Fruit fly (Drosophila melanogaster): ENCODE measurements around the gene Hcs.

Gene Hcs

DNA sequence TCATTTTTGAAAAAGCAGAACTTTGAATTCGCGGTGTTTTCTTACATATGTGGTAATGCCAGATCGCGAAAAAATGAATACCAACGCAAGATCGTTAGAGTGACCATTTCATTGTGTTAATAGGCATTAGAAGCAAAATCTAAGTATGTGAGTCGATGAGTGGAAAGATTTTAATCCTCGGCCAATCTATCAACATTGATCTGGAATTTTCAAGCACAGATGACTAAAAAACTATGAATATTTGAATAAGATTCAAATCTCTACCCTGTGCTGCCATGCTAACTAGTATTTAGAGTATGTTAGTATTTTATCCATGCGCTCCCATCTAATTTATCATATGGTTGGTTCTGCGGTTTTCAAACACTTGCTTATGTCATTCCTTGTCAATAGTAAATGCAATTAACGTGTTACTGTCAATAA lies 41.9 kb downstream of the Hcs start (continued):
- no peak for TF ChIP-seq tx (GFP tag; optimal IDR thresholded peaks at IDR 0.05)
- peak; percentile 84 for TF ChIP-seq E2f2 (GFP tag; IDR thresholded peaks at IDR 0.05)
- peak; percentile 71 for TF ChIP-seq CG17186 (GFP tag; optimal IDR thresholded peaks at IDR 0.05)
- peak; percentile 85 for TF ChIP-seq Myb (GFP tag; optimal IDR thresholded peaks at IDR 0.05)
- TF ChIP-seq nmo (GFP tag; optimal IDR thresholded peaks at IDR 0.05), result peak; percentile 13
- TF ChIP-seq CG12942 (GFP tag; optimal IDR thresholded peaks at IDR 0.05), result no peak
- TF ChIP-seq her (GFP tag; optimal IDR thresholded peaks at IDR 0.05), result no peak
- no peak for TF ChIP-seq Xbp1 (GFP tag; optimal IDR thresholded peaks at IDR 0.05)
- no peak for TF ChIP-seq slp2 (GFP tag; optimal IDR thresholded peaks at IDR 0.05)
- TF ChIP-seq CG1024 (GFP tag; IDR thresholded peaks at IDR 0.05), result no peak
- TF ChIP-seq Ptx1 (GFP tag; IDR thresholded peaks at IDR 0.05), result no peak
- peak; percentile 34 for TF ChIP-seq grn (GFP tag; optimal IDR thresholded peaks at IDR 0.05)
- peak; percentile 32 to 85 for TF ChIP-seq crp (GFP tag; optimal IDR thresholded peaks at IDR 0.05)
- TF ChIP-seq CG9437 (GFP tag; optimal IDR thresholded peaks at IDR 0.05), result peak; percentile 69
- no peak for TF ChIP-seq CG31388 (GFP tag; optimal IDR thresholded peaks at IDR 0.05)
- TF ChIP-seq CG1603 (tag; optimal IDR thresholded peaks at IDR 0.05), result peak; percentile 27
- no peak for TF ChIP-seq CG18599 (GFP tag; optimal IDR thresholded peaks at IDR 0.05)
- TF ChIP-seq sisA (GFP tag; IDR thresholded peaks at IDR 0.05), result no peak
- no peak for TF ChIP-seq CG6272 (GFP tag; IDR thresholded peaks at IDR 0.05)
- peak; percentile 2 for TF ChIP-seq gem (tag; optimal IDR thresholded peaks at IDR 0.05)
- TF ChIP-seq CG2199 (GFP tag; IDR thresholded peaks at IDR 0.05), result no peak
- TF ChIP-seq CG18476 (GFP tag; optimal IDR thresholded peaks at IDR 0.05), result no peak
- peak; percentile 79 for TF ChIP-seq Dp (GFP tag; optimal IDR thresholded peaks at IDR 0.05)
- no peak for TF ChIP-seq CG7357 (GFP tag; IDR thresholded peaks at IDR 0.05)
- TF ChIP-seq zf30C (GFP tag; optimal IDR thresholded peaks at IDR 0.05), result no peak
- peak; percentile 49 for TF ChIP-seq BEAF-32 (GFP tag; optimal IDR thresholded peaks at IDR 0.05)
- no peak for TF ChIP-seq Sry-β (GFP tag; optimal IDR thresholded peaks at IDR 0.05)
- no peak for TF ChIP-seq CG2678 (tag; optimal IDR thresholded peaks at IDR 0.05)
- no peak for TF ChIP-seq pb (GFP tag; optimal IDR thresholded peaks at IDR 0.05)
- TF ChIP-seq gfzf (GFP tag; optimal IDR thresholded peaks at IDR 0.05), result peak; percentile 85
- TF ChIP-seq phol (tag; optimal IDR thresholded peaks at IDR 0.05), result peak; percentile 32
- TF ChIP-seq CG3847 (GFP tag; IDR thresholded peaks at IDR 0.05), result peak; percentile 53
- no peak for TF ChIP-seq exex (tag; optimal IDR thresholded peaks at IDR 0.05)
- peak; percentile 72 for TF ChIP-seq sens (GFP tag)
- TF ChIP-seq trem (tag; optimal IDR thresholded peaks at IDR 0.05), result peak; percentile 50
- peak; percentile 23 for TF ChIP-seq Abd-B (GFP tag; optimal IDR thresholded peaks at IDR 0.05)
- TF ChIP-seq zen2 (GFP tag; IDR thresholded peaks at IDR 0.05; ENCODE audit: partially characterized antibody), result no peak
- TF ChIP-seq ems (GFP tag; optimal IDR thresholded peaks at IDR 0.05), result peak; percentile 12
- peak; percentile 34 for TF ChIP-seq Sry-δ (GFP tag; optimal IDR thresholded peaks at IDR 0.05)
- peak; percentile 3 for TF ChIP-seq CG4617 (GFP tag; optimal IDR thresholded peaks at IDR 0.05; ENCODE audit: borderline replicate concordance)
- TF ChIP-seq CoRest (tag; optimal IDR thresholded peaks at IDR 0.05), result peak; percentile 16
- no peak for TF ChIP-seq CG15073 (GFP tag; optimal IDR thresholded peaks at IDR 0.05)
- peak; percentile 7 for TF ChIP-seq CG33213 (GFP tag; optimal IDR thresholded peaks at IDR 0.05)

Data from whole organism, embryonic.